Fruit fly (Drosophila melanogaster) whole organism, adult: ENCODE data around the gene CG7453.

Experiments used
- CG11617 ChIP-seq: fragments of 200-800 bp; sonication (Bioruptor generic); optimal IDR thresholded peaks from 2 replicates; lab custom pipeline; 2017; ENCODE audit warnings: mild to moderate bottlenecking, missing biosample characterization, missing genetic modification reagents, missing genetic modification characterization
- CG12768 ChIP-seq: fragments of 200-800 bp; sonication (Bioruptor generic); optimal IDR thresholded peaks from 2 replicates; lab custom pipeline; 2017; ENCODE audit warnings: missing biosample characterization, missing genetic modification characterization, mild to moderate bottlenecking, moderate library complexity, missing genetic modification reagents
- CG14711 ChIP-seq: fragments of 200-800 bp; sonication (Bioruptor generic); optimal IDR thresholded peaks from 2 replicates; lab custom pipeline; 2018; ENCODE audit warnings: missing biosample characterization, mild to moderate bottlenecking, missing genetic modification characterization, moderate library complexity
- CG33017 ChIP-seq: fragments of 200-800 bp; sonication (Bioruptor generic); optimal IDR thresholded peaks from 2 replicates; lab custom pipeline; 2018; ENCODE audit warnings: missing biosample characterization, mild to moderate bottlenecking, missing genetic modification characterization, moderate library complexity
- CG5204 ChIP-seq: fragments of 200-800 bp; sonication (Bioruptor generic); optimal IDR thresholded peaks from 2 replicates; lab custom pipeline; 2016; ENCODE audit warnings: missing biosample characterization, missing genetic modification characterization
- CG7045 ChIP-seq: fragments of 200-800 bp; sonication (Bioruptor generic); optimal IDR thresholded peaks from 2 replicates; lab custom pipeline; 2017; ENCODE audit warnings: missing biosample characterization, mild to moderate bottlenecking, missing genetic modification characterization
- CG7101 ChIP-seq: fragments of 200-800 bp; sonication (Bioruptor generic); optimal IDR thresholded peaks from 2 replicates; lab custom pipeline; 2018; ENCODE audit warnings: missing biosample characterization, mild to moderate bottlenecking, missing genetic modification characterization, moderate library complexity
- Hr96 ChIP-seq: fragments of 200-800 bp; sonication (Bioruptor generic); optimal IDR thresholded peaks from 2 replicates; lab custom pipeline; 2016; ENCODE audit warnings: missing biosample characterization, missing genetic modification characterization
- bab1 ChIP-seq: fragments of 200-800 bp; sonication (Bioruptor generic); optimal IDR thresholded peaks from 3 replicates; lab custom pipeline; 2019; ENCODE audit warnings: missing biosample characterization, mild to moderate bottlenecking, missing genetic modification characterization, moderate library complexity
- cic ChIP-seq: fragments of 200-800 bp; sonication (Bioruptor generic); optimal IDR thresholded peaks from 2 replicates; lab custom pipeline; 2017; ENCODE audit warnings: missing biosample characterization, mild to moderate bottlenecking, missing genetic modification characterization, moderate library complexity
- kay ChIP-seq: fragments of 200-800 bp; sonication (Bioruptor generic); peaks from one replicate; lab custom pipeline; 2016; ENCODE audit warnings: missing biosample characterization, missing genetic modification characterization, borderline replicate concordance
- ovo ChIP-seq: fragments of 200-800 bp; sonication (Bioruptor generic); optimal IDR thresholded peaks from 2 replicates; lab custom pipeline; 2016; ENCODE audit warnings: missing biosample characterization, missing genetic modification characterization
- tj ChIP-seq: fragments of 200-800 bp; sonication (Bioruptor generic); optimal IDR thresholded peaks from 3 replicates; lab custom pipeline; 2017; ENCODE audit warnings: missing biosample characterization, mild to moderate bottlenecking, missing genetic modification characterization, moderate library complexity
- toe ChIP-seq: fragments of 200-800 bp; sonication (Bioruptor generic); optimal IDR thresholded peaks from 2 replicates; lab custom pipeline; 2016; ENCODE audit warnings: missing biosample characterization, missing genetic modification characterization

- no peak for TF ChIP-seq Hr96 (GFP tag; lab: Kevin White, UChicago)
- TF ChIP-seq CG7101: no peak
- no peak for TF ChIP-seq ovo (GFP tag; lab: Kevin White, UChicago)
- no peak for TF ChIP-seq toe
- no peak for TF ChIP-seq CG5204 (GFP tag; lab: Kevin White, UChicago)
- TF ChIP-seq kay: no peak
- no peak for TF ChIP-seq CG7045 (GFP tag; lab: Kevin White, UChicago)
- TF ChIP-seq bab1: no peak
- TF ChIP-seq CG12768: no peak
- TF ChIP-seq CG33017 (tag; lab: Kevin White, UChicago): no peak
- TF ChIP-seq CG14711: no peak
- TF ChIP-seq CG11617 (GFP tag; lab: Kevin White, UChicago): no peak
- no peak for TF ChIP-seq tj (GFP tag; lab: Kevin White, UChicago)
- TF ChIP-seq cic (GFP tag; lab: Kevin White, UChicago): no peak
These were observed 21.3 kb upstream of the CG7453 start for dm6 chrX:19158519-19159289.
